Worm (Caenorhabditis elegans) whole organism, midembryonic: ENCODE measurements around the gene F33D4.6.

Experiments
- cog-1 ChIP-seq: sonication (generic microtip); optimal IDR thresholded peaks from 2 replicates; lab custom pipeline; 2016; ENCODE audit warnings: missing genetic modification characterization, missing compliant biosample characterization
- flt-1 ChIP-seq: fragments of 200-800 bp; sonication (Bioruptor generic); IDR thresholded peaks from 2 replicates; pipeline ENCODE4 v1.3.6; 2022; ENCODE audit warnings: missing genetic modification characterization, missing compliant biosample characterization
- ref-1 ChIP-seq: fragments of 200-800 bp; sonication (Bioruptor generic); conservative IDR thresholded peaks from 2 replicates; pipeline ENCODE4 v1.3.6; 2022; ENCODE audit warnings: missing genetic modification reagents, missing genetic modification characterization, missing compliant biosample characterization
- tab-1 ChIP-seq: fragments of 200-800 bp; sonication (Bioruptor generic); IDR thresholded peaks from 2 replicates; pipeline ENCODE4 v1.3.6; 2022; ENCODE audit warnings: missing genetic modification characterization, missing compliant biosample characterization
- ztf-23 ChIP-seq: fragments of 200-800 bp; sonication (Bioruptor generic); IDR thresholded peaks from 2 replicates; pipeline ENCODE4 v1.3.6; 2022; ENCODE audit warnings: missing genetic modification reagents, missing genetic modification characterization, missing compliant biosample characterization

- no peak for TF ChIP-seq ref-1 (GFP tag; lab: Robert Waterston, UW)
- TF ChIP-seq flt-1 (GFP tag; lab: Robert Waterston, UW) = no peak
- no peak for TF ChIP-seq ztf-23 (GFP tag; lab: Robert Waterston, UW)
- TF ChIP-seq tab-1 (GFP tag; lab: Robert Waterston, UW) = no peak
- TF ChIP-seq cog-1 (tag; lab: Kevin White, UChicago) = no peak
These were observed 8.5 kb upstream of the F33D4.6 start, which contains the start of gene C50F7.5 for ce11 chrIV:7726325-7726724.
